Fruit fly (Drosophila melanogaster) whole organism, embryonic: ENCODE data around the gene CG6431.

Source experiments
- B-H2 ChIP-seq: fragments of 200-800 bp; sonication (Bioruptor generic); optimal IDR thresholded peaks from 2 replicates; lab custom pipeline; 2018; ENCODE audit warnings: missing biosample characterization, mild to moderate bottlenecking, missing genetic modification characterization
- CG10267 ChIP-seq: fragments of 200-800 bp; sonication (Bioruptor generic); optimal IDR thresholded peaks from 2 replicates; lab custom pipeline; 2018; ENCODE audit warnings: missing biosample characterization, mild to moderate bottlenecking, missing genetic modification characterization, moderate library complexity
- CG10462 ChIP-seq: fragments of 200-800 bp; sonication (Bioruptor generic); optimal IDR thresholded peaks from 2 replicates; lab custom pipeline; 2016; ENCODE audit warnings: missing biosample characterization, missing genetic modification characterization
- CG10979 ChIP-seq: fragments of 200-800 bp; sonication (Bioruptor generic); optimal IDR thresholded peaks from 2 replicates; lab custom pipeline; 2018; ENCODE audit warnings: missing biosample characterization, mild to moderate bottlenecking, missing genetic modification characterization, moderate library complexity
- CG11560 ChIP-seq: fragments of 200-800 bp; sonication (Bioruptor generic); IDR thresholded peaks from 3 replicates; pipeline ENCODE4 v1.3.6; 2022; ENCODE audit warnings: missing biosample characterization, missing genetic modification characterization
- CG12071 ChIP-seq: fragments of 200-800 bp; sonication (Bioruptor generic); optimal IDR thresholded peaks from 3 replicates; lab custom pipeline; 2018; ENCODE audit warnings: missing biosample characterization, mild to moderate bottlenecking, missing genetic modification characterization
- CG13287 ChIP-seq: fragments of 200-800 bp; sonication (Bioruptor generic); IDR thresholded peaks from 2 replicates; pipeline ENCODE4 v1.3.6; 2022; ENCODE audit warnings: missing biosample characterization, missing genetic modification characterization; ENCODE audit not compliant: partially characterized antibody
- CG13894 ChIP-seq: fragments of 200-800 bp; sonication (Bioruptor generic); optimal IDR thresholded peaks from 3 replicates; lab custom pipeline; 2018; ENCODE audit warnings: missing biosample characterization, mild to moderate bottlenecking, missing genetic modification characterization, moderate library complexity
- CG15696 ChIP-seq: fragments of 200-800 bp; sonication (Bioruptor generic); optimal IDR thresholded peaks from 2 replicates; lab custom pipeline; 2019; ENCODE audit warnings: missing biosample characterization, mild to moderate bottlenecking, missing genetic modification characterization, moderate library complexity
- CG17802 ChIP-seq: fragments of 200-800 bp; sonication (Bioruptor generic); optimal IDR thresholded peaks from 2 replicates; lab custom pipeline; 2018; ENCODE audit warnings: missing biosample characterization, mild to moderate bottlenecking, missing genetic modification characterization, moderate library complexity
- CG17829 ChIP-seq: fragments of 200-800 bp; optimal IDR thresholded peaks from 2 replicates; lab custom pipeline; 2019; ENCODE audit warnings: missing biosample characterization, mild to moderate bottlenecking, missing genetic modification characterization, moderate library complexity
- CG30431 ChIP-seq: fragments of 200-800 bp; sonication (Bioruptor generic); optimal IDR thresholded peaks from 2 replicates; lab custom pipeline; 2017; ENCODE audit warnings: missing biosample characterization, missing genetic modification characterization
- CG33213 ChIP-seq: fragments of 200-800 bp; sonication (Bioruptor generic); optimal IDR thresholded peaks from 3 replicates; lab custom pipeline; 2016; ENCODE audit warnings: missing biosample characterization, missing genetic modification characterization
- CG4360 ChIP-seq: fragments of 200-800 bp; sonication (Bioruptor generic); IDR thresholded peaks from 2 replicates; pipeline ENCODE4 v1.3.6; 2022; ENCODE audit warnings: missing biosample characterization, missing genetic modification characterization
- CG7556 ChIP-seq: fragments of 200-800 bp; sonication (Bioruptor generic); optimal IDR thresholded peaks from 2 replicates; lab custom pipeline; 2017; ENCODE audit warnings: missing biosample characterization, mild to moderate bottlenecking, missing genetic modification characterization
- CG8281 ChIP-seq: fragments of 200-800 bp; sonication (Bioruptor generic); optimal IDR thresholded peaks from 2 replicates; lab custom pipeline; 2018; ENCODE audit warnings: missing biosample characterization, mild to moderate bottlenecking, missing genetic modification characterization, moderate library complexity
- CG8478 ChIP-seq: fragments of >200 bp; optimal IDR thresholded peaks from 2 replicates; lab custom pipeline; 2018
- CG9609 ChIP-seq: fragments of 200-800 bp; sonication (Bioruptor generic); optimal IDR thresholded peaks from 3 replicates; lab custom pipeline; 2016; ENCODE audit warnings: missing biosample characterization, missing genetic modification characterization
- CG9876 ChIP-seq: fragments of 200-800 bp; sonication (Bioruptor generic); optimal IDR thresholded peaks from 2 replicates; lab custom pipeline; 2016; ENCODE audit warnings: missing biosample characterization, missing genetic modification characterization
- CHES-1-like ChIP-seq: fragments of 200-800 bp; sonication (Bioruptor generic); optimal IDR thresholded peaks from 2 replicates; lab custom pipeline; 2016; ENCODE audit warnings: missing biosample characterization, missing genetic modification characterization
- Chrac-16 ChIP-seq: fragments of 200-800 bp; sonication (Bioruptor generic); optimal IDR thresholded peaks from 3 replicates; lab custom pipeline; 2016; ENCODE audit warnings: missing biosample characterization, missing genetic modification characterization
- Doc3 ChIP-seq: fragments of 200-800 bp; sonication (Bioruptor generic); IDR thresholded peaks from 3 replicates; pipeline ENCODE4 v1.3.6; 2022; ENCODE audit warnings: missing biosample characterization, missing genetic modification characterization; ENCODE audit not compliant: partially characterized antibody
- Dp ChIP-seq: fragments of 200-800 bp; sonication (Bioruptor generic); optimal IDR thresholded peaks from 2 replicates; lab custom pipeline; 2018; ENCODE audit warnings: missing biosample characterization, mild to moderate bottlenecking, missing genetic modification characterization, moderate library complexity
- Drgx ChIP-seq: fragments of 200-800 bp; sonication (Bioruptor generic); IDR thresholded peaks from 2 replicates; pipeline ENCODE4 v1.3.6; 2022; ENCODE audit warnings: missing biosample characterization, missing genetic modification characterization
- Gsc ChIP-seq: fragments of 200-800 bp; sonication (Bioruptor generic); IDR thresholded peaks from 2 replicates; pipeline ENCODE4 v1.3.6; 2022; ENCODE audit warnings: missing biosample characterization, missing genetic modification characterization
- Ravus ChIP-seq: fragments of 200-800 bp; sonication (Bioruptor generic); IDR thresholded peaks from 2 replicates; pipeline ENCODE4 v1.3.6; 2022; ENCODE audit warnings: missing biosample characterization, missing genetic modification characterization
- Sin3A ChIP-seq: fragments of >200 bp; optimal IDR thresholded peaks from 2 replicates; lab custom pipeline; 2018
- Sry-δ ChIP-seq: fragments of 200-800 bp; sonication (Bioruptor generic); optimal IDR thresholded peaks from 2 replicates; lab custom pipeline; 2016; ENCODE audit warnings: missing biosample characterization, missing genetic modification characterization
- Trl ChIP-seq, 3 experiments: fragments of >200 bp in 2 of 3; fragments of 200-800 bp in 1 of 3; sonication (Bioruptor generic) in 1 of 3; optimal IDR thresholded peaks; 2 replicates in 1 of 3; 3 replicates in 2 of 3; lab custom pipeline; 2016 to 2017; ENCODE audit warnings: missing biosample characterization in 1 of 3, missing genetic modification characterization in 1 of 3
- Xrp1 ChIP-seq: fragments of 200-800 bp; sonication (Bioruptor generic); IDR thresholded peaks from 2 replicates; pipeline ENCODE4 v1.3.6; 2022; ENCODE audit warnings: missing biosample characterization, missing genetic modification characterization
- ab ChIP-seq: fragments of 200-800 bp; sonication (Bioruptor generic); optimal IDR thresholded peaks from 2 replicates; lab custom pipeline; 2016; ENCODE audit warnings: missing biosample characterization, missing genetic modification characterization
- al ChIP-seq: fragments of 200-800 bp; sonication (Bioruptor generic); IDR thresholded peaks from 2 replicates; pipeline ENCODE4 v1.3.6; 2022; ENCODE audit warnings: missing biosample characterization, missing genetic modification characterization
- bab2 ChIP-seq: fragments of 200-800 bp; sonication (Bioruptor generic); optimal IDR thresholded peaks from 2 replicates; lab custom pipeline; 2016; ENCODE audit warnings: missing biosample characterization, missing genetic modification characterization
- br ChIP-seq: fragments of >200 bp; optimal IDR thresholded peaks from 2 replicates; lab custom pipeline; 2017
- cg ChIP-seq: fragments of 200-800 bp; sonication (Bioruptor generic); optimal IDR thresholded peaks from 3 replicates; lab custom pipeline; 2019; ENCODE audit warnings: missing biosample characterization, mild to moderate bottlenecking, missing genetic modification characterization, moderate library complexity
- chn ChIP-seq: fragments of 200-800 bp; sonication (Bioruptor generic); optimal IDR thresholded peaks from 2 replicates; lab custom pipeline; 2016; ENCODE audit warnings: missing biosample characterization, missing genetic modification characterization
- dimm ChIP-seq: fragments of 200-800 bp; sonication (Bioruptor generic); IDR thresholded peaks from 2 replicates; pipeline ENCODE4 v1.3.6; 2022; ENCODE audit warnings: missing biosample characterization, missing genetic modification characterization
- dmrt11E ChIP-seq: fragments of 200-800 bp; sonication (Bioruptor generic); optimal IDR thresholded peaks from 3 replicates; lab custom pipeline; 2018; ENCODE audit warnings: missing biosample characterization, mild to moderate bottlenecking, missing genetic modification characterization, moderate library complexity
- exex ChIP-seq: fragments of 200-800 bp; sonication (Bioruptor generic); optimal IDR thresholded peaks from 4 replicates; lab custom pipeline; 2018; ENCODE audit warnings: missing biosample characterization, mild to moderate bottlenecking, missing genetic modification characterization, moderate library complexity
- kah ChIP-seq: fragments of 200-800 bp; sonication (Bioruptor generic); optimal IDR thresholded peaks from 2 replicates; lab custom pipeline; 2018; ENCODE audit warnings: missing biosample characterization, mild to moderate bottlenecking, missing genetic modification characterization
- lilli ChIP-seq: fragments of 200-800 bp; sonication (Bioruptor generic); optimal IDR thresholded peaks from 3 replicates; lab custom pipeline; 2016; ENCODE audit warnings: missing biosample characterization, missing genetic modification characterization
- maf-S ChIP-seq: fragments of 200-800 bp; sonication (Bioruptor generic); optimal IDR thresholded peaks from 2 replicates; lab custom pipeline; 2016; ENCODE audit warnings: missing biosample characterization, missing genetic modification characterization
- mld ChIP-seq: fragments of 200-800 bp; sonication (Bioruptor generic); IDR thresholded peaks from 3 replicates; pipeline ENCODE4 v1.3.6; 2022; ENCODE audit warnings: missing biosample characterization, missing genetic modification characterization; ENCODE audit not compliant: partially characterized antibody
- odd ChIP-seq: fragments of 200-800 bp; sonication (Bioruptor generic); optimal IDR thresholded peaks from 2 replicates; lab custom pipeline; 2017; ENCODE audit warnings: missing biosample characterization, mild to moderate bottlenecking, missing genetic modification characterization
- prd ChIP-seq, 3 experiments: fragments of >200 bp in 2 of 3; fragments of 200-800 bp in 1 of 3; sonication (Bioruptor generic) in 1 of 3; optimal IDR thresholded peaks in 2 of 3; IDR thresholded peaks in 1 of 3; 2 replicates in 2 of 3; 3 replicates in 1 of 3; pipeline versions ENCODE4 v1.3.6 to Lab custom; 2017 to 2022; ENCODE audit warnings: missing biosample characterization in 1 of 3, missing genetic modification characterization in 1 of 3
- repo ChIP-seq: fragments of 200-800 bp; sonication (Bioruptor generic); optimal IDR thresholded peaks from 2 replicates; lab custom pipeline; 2016; ENCODE audit warnings: missing biosample characterization, missing genetic modification characterization
- row ChIP-seq: fragments of 200-800 bp; sonication (Bioruptor generic); IDR thresholded peaks from 3 replicates; pipeline ENCODE4 v1.3.6; 2022; ENCODE audit warnings: missing biosample characterization, missing genetic modification characterization
- sens ChIP-seq: fragments of 200-800 bp; sonication (Bioruptor generic); peaks from one replicate; lab custom pipeline; 2016; ENCODE audit warnings: missing biosample characterization, missing genetic modification characterization
- slbo ChIP-seq: fragments of 200-800 bp; sonication (Bioruptor generic); IDR thresholded peaks from 2 replicates; pipeline ENCODE4 v1.3.6; 2022; ENCODE audit warnings: missing biosample characterization, missing genetic modification characterization
- vnd ChIP-seq: fragments of 200-800 bp; sonication (Bioruptor generic); IDR thresholded peaks from 3 replicates; pipeline ENCODE4 v1.3.6; 2022; ENCODE audit warnings: missing biosample characterization, missing genetic modification characterization; ENCODE audit not compliant: partially characterized antibody
- wdn ChIP-seq: fragments of 200-800 bp; sonication (Bioruptor generic); IDR thresholded peaks from 2 replicates; pipeline ENCODE4 v1.3.6; 2022; ENCODE audit warnings: missing biosample characterization, missing genetic modification characterization
- wor ChIP-seq: fragments of 200-800 bp; sonication (Bioruptor generic); IDR thresholded peaks from 2 replicates; pipeline ENCODE4 v1.3.6; 2022; ENCODE audit warnings: missing biosample characterization, missing genetic modification characterization

The CG6431 gene

dm6 chr2L:10735923-10736322 lies 11.9 kb downstream of the CG6431 start, which contains the start of gene Nup107 (continued):
- TF ChIP-seq Sry-δ: peak; percentile 58
- peak; percentile 84 for TF ChIP-seq sens (GFP tag; lab: Kevin White, UChicago)
- no peak for TF ChIP-seq Drgx
- no peak for TF ChIP-seq br (lab: Kevin White, UChicago)
- peak; percentile 6 for TF ChIP-seq CHES-1-like
- no peak for TF ChIP-seq CG33213 (GFP tag; lab: Kevin White, UChicago)
- peak; percentile 16 for TF ChIP-seq maf-S (GFP tag; lab: Kevin White, UChicago)
- TF ChIP-seq wdn (GFP tag; lab: Robert Waterston, UW): no peak
- TF ChIP-seq exex: no peak
- TF ChIP-seq CG30431 (GFP tag; lab: Kevin White, UChicago): no peak
- TF ChIP-seq wor (GFP tag; lab: Robert Waterston, UW): no peak
- TF ChIP-seq CG17829: peak; percentile 40
- TF ChIP-seq CG10267 (tag; lab: Kevin White, UChicago): peak; percentile 25
- TF ChIP-seq CG15696 (tag; lab: Kevin White, UChicago): no peak
- TF ChIP-seq lilli (GFP tag; lab: Kevin White, UChicago): peak; percentile 21
- no peak for TF ChIP-seq Doc3 (GFP tag; lab: Robert Waterston, UW)
- TF ChIP-seq prd (optimal IDR thresholded peaks at IDR 0.05; lab: Kevin White, UChicago): no peak
- TF ChIP-seq prd (GFP tag; IDR thresholded peaks at IDR 0.05; lab: Robert Waterston, UW): peak; percentile 31; the same call in 1 of the 3 replicates
- TF ChIP-seq Dp (GFP tag; lab: Kevin White, UChicago): peak; percentile 61
- TF ChIP-seq Trl (optimal IDR thresholded peaks at IDR 0.05; lab: Kevin White, UChicago): no peak
- peak; percentile 26 for TF ChIP-seq Trl (GFP tag; optimal IDR thresholded peaks at IDR 0.05; lab: Kevin White, UChicago)
- TF ChIP-seq Gsc: no peak
- TF ChIP-seq cg (GFP tag; lab: Kevin White, UChicago): no peak
- no peak for TF ChIP-seq CG7556 (GFP tag; lab: Kevin White, UChicago)
- peak; percentile 18 for TF ChIP-seq bab2
- TF ChIP-seq CG11560: no peak
- TF ChIP-seq chn (GFP tag; lab: Kevin White, UChicago): peak; percentile 30
- TF ChIP-seq CG9876 (GFP tag; lab: Kevin White, UChicago): no peak
- peak; percentile 26 for TF ChIP-seq dmrt11E (tag; lab: Kevin White, UChicago)
- TF ChIP-seq CG10979 (tag; lab: Kevin White, UChicago): peak; percentile 11
- TF ChIP-seq CG8478 (lab: Kevin White, UChicago): no peak
- TF ChIP-seq Ravus (GFP tag; lab: Robert Waterston, UW): no peak
- peak; percentile 4 for TF ChIP-seq CG9609 (GFP tag; lab: Kevin White, UChicago)
- no peak for TF ChIP-seq Chrac-16
- TF ChIP-seq dimm: no peak
- TF ChIP-seq CG12071: no peak
- no peak for TF ChIP-seq CG8281 (tag; lab: Kevin White, UChicago)
- TF ChIP-seq Sin3A (lab: Kevin White, UChicago): peak; percentile 62
- TF ChIP-seq CG17802 (tag; lab: Kevin White, UChicago): peak; percentile 79
- peak; percentile 54; the same call in 1 of the 2 replicates for TF ChIP-seq slbo (GFP tag; lab: Robert Waterston, UW)
- TF ChIP-seq, all 482 proteins: peak for 102

- TF ChIP-seq Xrp1 (GFP tag; lab: Robert Waterston, UW) (peak; percentile 95), odd (GFP tag; lab: Kevin White, UChicago) (no peak), B-H2 (GFP tag; lab: Kevin White, UChicago) (no peak), al (GFP tag; lab: Robert Waterston, UW) (peak; percentile 72), CG10462 (GFP tag; lab: Kevin White, UChicago) (peak; percentile 70), row (GFP tag; lab: Robert Waterston, UW) (peak; percentile 83), repo (GFP tag; lab: Kevin White, UChicago) (peak; percentile 88), mld (GFP tag; lab: Robert Waterston, UW) (peak; percentile 78), CG4360 (GFP tag; lab: Robert Waterston, UW) (peak; percentile 59; the same call in 1 of the 2 replicates), kah (GFP tag; lab: Kevin White, UChicago) (no peak), vnd (peak; percentile 80), ab (GFP tag; lab: Kevin White, UChicago) (peak; percentile 87), CG13287 (GFP tag; lab: Robert Waterston, UW) (peak; percentile 88), lilli (GFP tag; lab: Kevin White, UChicago) (peak; percentile 94), CG13894 (tag; lab: Kevin White, UChicago) (no peak)
Observed at dm6 chr2L:10736993-10737756, 13.2 kb downstream of the CG6431 start, which contains the start of the genes Vha16-5 and CG12299. Gene Vha16-5 (minus strand): TSS chr2L:10737043. Gene CG12299 (plus strand): TSS chr2L:10737345.
